Fruit fly (Drosophila melanogaster) whole organism, prepupa: ENCODE measurements around the gene mbt.

ENCODE experiments used
- CG10631 ChIP-seq: fragments of 200-800 bp; sonication (Bioruptor generic); optimal IDR thresholded peaks from 2 replicates; lab custom pipeline; 2016; ENCODE audit warnings: missing biosample characterization, missing genetic modification characterization
- CG10669 ChIP-seq: fragments of 200-800 bp; sonication (Bioruptor generic); optimal IDR thresholded peaks from 3 replicates; lab custom pipeline; 2018; ENCODE audit warnings: missing biosample characterization, mild to moderate bottlenecking, missing genetic modification characterization, moderate library complexity
- CG15336 ChIP-seq: fragments of 200-800 bp; sonication (Bioruptor generic); IDR thresholded peaks from 2 replicates; pipeline ENCODE4 v1.3.6; 2022; ENCODE audit warnings: missing biosample characterization, missing genetic modification characterization
- CG1621 ChIP-seq: fragments of 200-800 bp; sonication (Bioruptor generic); optimal IDR thresholded peaks from 3 replicates; lab custom pipeline; 2018; ENCODE audit warnings: missing biosample characterization, mild to moderate bottlenecking, missing genetic modification characterization
- CG16779 ChIP-seq: fragments of 200-800 bp; sonication (Bioruptor generic); optimal IDR thresholded peaks from 3 replicates; lab custom pipeline; 2017; ENCODE audit warnings: missing biosample characterization, mild to moderate bottlenecking, missing genetic modification characterization
- CG34406 ChIP-seq: fragments of 200-800 bp; sonication (Bioruptor generic); optimal IDR thresholded peaks from 3 replicates; lab custom pipeline; 2016; ENCODE audit warnings: missing biosample characterization, missing genetic modification characterization
- CG3919 ChIP-seq: fragments of 200-800 bp; sonication (Bioruptor generic); optimal IDR thresholded peaks from 3 replicates; lab custom pipeline; 2016; ENCODE audit warnings: missing biosample characterization, missing genetic modification characterization
- CG6808 ChIP-seq: fragments of 200-800 bp; sonication (Bioruptor generic); optimal IDR thresholded peaks from 3 replicates; lab custom pipeline; 2017; ENCODE audit warnings: missing biosample characterization, missing genetic modification characterization, mild to moderate bottlenecking, moderate library complexity, missing genetic modification reagents
- CG6854 ChIP-seq: fragments of 200-800 bp; sonication (Bioruptor generic); optimal IDR thresholded peaks from 2 replicates; lab custom pipeline; 2017; ENCODE audit warnings: missing biosample characterization, mild to moderate bottlenecking, missing genetic modification characterization
- CG7368 ChIP-seq: fragments of 200-800 bp; sonication (Bioruptor generic); optimal IDR thresholded peaks from 3 replicates; lab custom pipeline; 2016; ENCODE audit warnings: missing biosample characterization, missing genetic modification characterization
- CG8119 ChIP-seq: fragments of 200-800 bp; sonication (Bioruptor generic); IDR thresholded peaks from 3 replicates; pipeline ENCODE4 v1.3.6; 2022; ENCODE audit warnings: missing biosample characterization, missing genetic modification characterization
- CG8632 ChIP-seq: fragments of 200-800 bp; sonication (Bioruptor generic); optimal IDR thresholded peaks from 3 replicates; lab custom pipeline; 2016; ENCODE audit warnings: missing biosample characterization, missing genetic modification characterization
- Eip78C ChIP-seq: fragments of 200-800 bp; sonication (Bioruptor generic); peaks from one replicate; lab custom pipeline; 2016; ENCODE audit warnings: missing biosample characterization, missing genetic modification characterization
- Eip93F ChIP-seq: fragments of 200-800 bp; sonication (Bioruptor generic); optimal IDR thresholded peaks from 2 replicates; lab custom pipeline; 2016; ENCODE audit warnings: missing biosample characterization, mild to moderate bottlenecking, missing genetic modification characterization
- Ets21C ChIP-seq: fragments of 200-800 bp; sonication (Bioruptor generic); optimal IDR thresholded peaks from 3 replicates; lab custom pipeline; 2016; ENCODE audit warnings: missing biosample characterization, missing genetic modification characterization
- Ets96B ChIP-seq: fragments of 200-800 bp; optimal IDR thresholded peaks from 2 replicates; lab custom pipeline; 2019; ENCODE audit warnings: missing biosample characterization, mild to moderate bottlenecking, missing genetic modification characterization, moderate library complexity
- Met ChIP-seq: fragments of 200-800 bp; sonication (Bioruptor generic); optimal IDR thresholded peaks from 3 replicates; lab custom pipeline; 2016; ENCODE audit warnings: missing biosample characterization, missing genetic modification characterization
- Smox ChIP-seq: fragments of 200-800 bp; sonication (Bioruptor generic); optimal IDR thresholded peaks from 3 replicates; lab custom pipeline; 2016; ENCODE audit warnings: missing biosample characterization, missing genetic modification characterization
- Sox102F ChIP-seq: fragments of 200-800 bp; sonication (Bioruptor generic); optimal IDR thresholded peaks from 2 replicates; lab custom pipeline; 2016; ENCODE audit warnings: missing biosample characterization, mild to moderate bottlenecking, missing genetic modification characterization
- Sox15 ChIP-seq: fragments of 200-800 bp; sonication (Bioruptor generic); optimal IDR thresholded peaks from 3 replicates; lab custom pipeline; 2016; ENCODE audit warnings: missing biosample characterization, missing genetic modification characterization
- cyc ChIP-seq: fragments of 200-800 bp; sonication (Bioruptor generic); optimal IDR thresholded peaks from 3 replicates; lab custom pipeline; 2016; ENCODE audit warnings: missing biosample characterization, missing genetic modification characterization
- dsx ChIP-seq: fragments of 200-800 bp; optimal IDR thresholded peaks from 3 replicates; lab custom pipeline; 2019; ENCODE audit warnings: missing biosample characterization, mild to moderate bottlenecking, missing genetic modification characterization, moderate library complexity; ENCODE audit not compliant: poor library complexity, severe bottlenecking
- fkh ChIP-seq: fragments of 200-800 bp; sonication (Bioruptor generic); optimal IDR thresholded peaks from 3 replicates; lab custom pipeline; 2017; ENCODE audit warnings: missing biosample characterization, mild to moderate bottlenecking, missing genetic modification characterization, moderate library complexity
- pdm3 ChIP-seq: fragments of 200-800 bp; sonication (Bioruptor generic); optimal IDR thresholded peaks from 3 replicates; lab custom pipeline; 2016; ENCODE audit warnings: missing biosample characterization, missing genetic modification characterization
- svp ChIP-seq: fragments of 200-800 bp; sonication (Bioruptor generic); peaks from one replicate; lab custom pipeline; 2016; ENCODE audit warnings: missing biosample characterization, missing genetic modification characterization

The mbt gene

DNA sequence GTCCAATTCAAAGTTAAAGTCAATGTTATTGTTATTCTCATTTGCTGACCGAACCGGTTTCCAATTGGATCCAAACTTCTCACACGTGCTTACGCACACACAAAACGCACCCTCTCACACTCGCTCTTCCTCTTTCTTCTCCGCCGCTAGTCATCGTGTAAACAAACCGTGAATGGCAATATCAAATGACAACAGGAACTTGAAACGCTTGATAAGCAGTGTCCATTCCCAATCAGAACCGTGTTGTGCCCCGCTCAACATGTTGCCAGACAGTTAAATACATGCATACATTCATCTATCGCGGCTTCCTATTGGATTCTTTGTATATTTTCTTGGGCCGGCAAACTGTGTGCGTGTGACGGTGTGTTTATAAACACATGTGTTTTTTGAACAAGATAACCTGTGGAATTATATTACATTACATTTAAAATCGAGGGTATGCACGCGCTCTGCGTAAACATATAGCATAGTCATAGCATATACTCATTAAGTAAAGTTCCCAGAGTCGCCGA lies 45.3 kb downstream of the mbt start:
- TF ChIP-seq cyc (GFP tag; lab: Kevin White, UChicago) = no peak
- no peak for TF ChIP-seq Sox102F
- peak; percentile 20 for TF ChIP-seq dsx (GFP tag; lab: Kevin White, UChicago)
- TF ChIP-seq CG15336 = peak; percentile 28; the same call in 1 of the 2 replicates
- no peak for TF ChIP-seq CG10669 (GFP tag; lab: Kevin White, UChicago)
- TF ChIP-seq Eip78C (GFP tag; lab: Kevin White, UChicago) = peak; percentile 62
- peak; percentile 6 for TF ChIP-seq CG6854 (GFP tag; lab: Kevin White, UChicago)
- TF ChIP-seq fkh (GFP tag; lab: Kevin White, UChicago) = peak; percentile 96
- peak; percentile 47 for TF ChIP-seq CG16779
- TF ChIP-seq CG8119 (GFP tag; lab: Robert Waterston, UW) = no peak
- no peak for TF ChIP-seq Met (GFP tag; lab: Kevin White, UChicago)
- peak; percentile 76 for TF ChIP-seq svp (GFP tag; lab: Kevin White, UChicago)
- no peak for TF ChIP-seq Ets96B (tag; lab: Kevin White, UChicago)
- TF ChIP-seq Eip93F = no peak

DNA sequence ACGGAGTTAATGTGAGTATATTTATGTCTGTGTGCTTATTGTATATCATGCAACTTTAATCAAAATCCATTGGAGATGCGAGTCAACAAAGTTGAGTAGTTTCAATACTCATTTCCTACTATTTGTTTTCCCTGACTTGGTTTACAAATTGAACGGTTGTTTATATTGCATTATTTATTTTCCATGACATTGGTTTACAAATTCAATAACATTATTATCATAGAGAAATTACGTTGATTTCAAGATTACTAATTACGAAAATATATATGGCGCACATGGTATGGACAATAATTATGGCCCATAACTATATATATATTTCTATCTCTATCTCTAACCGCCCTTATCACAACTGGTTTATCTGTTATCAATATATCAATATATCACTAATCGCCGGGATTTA lies 50.1 kb downstream of the mbt start:
- no peak for TF ChIP-seq svp (GFP tag; lab: Kevin White, UChicago)
- peak; percentile 13 for TF ChIP-seq Eip78C (GFP tag; lab: Kevin White, UChicago)
- TF ChIP-seq cyc (GFP tag; lab: Kevin White, UChicago) = no peak
- TF ChIP-seq CG34406 (GFP tag; lab: Kevin White, UChicago) = no peak
- TF ChIP-seq pdm3 = no peak
- TF ChIP-seq CG6808 = no peak
- TF ChIP-seq CG7368 = no peak
- TF ChIP-seq CG8632 (GFP tag; lab: Kevin White, UChicago) = no peak
- TF ChIP-seq CG10631 (GFP tag; lab: Kevin White, UChicago) = no peak
- TF ChIP-seq Eip93F = no peak
- no peak for TF ChIP-seq Ets21C
- TF ChIP-seq CG3919 (GFP tag; lab: Kevin White, UChicago) = no peak
- TF ChIP-seq Sox15 (GFP tag; lab: Kevin White, UChicago) = no peak
- TF ChIP-seq Smox (GFP tag; lab: Kevin White, UChicago) = no peak
- TF ChIP-seq fkh (GFP tag; lab: Kevin White, UChicago) = peak; percentile 17
- no peak for TF ChIP-seq CG1621 (tag; lab: Kevin White, UChicago)
